Fruit fly (Drosophila melanogaster) whole organism, adult: Measurements from ENCODE around the gene Antp.

Source experiments
- CG14711 ChIP-seq: fragments of 200-800 bp; sonication (Bioruptor generic); optimal IDR thresholded peaks from 2 replicates; lab custom pipeline; 2018; ENCODE audit warnings: missing biosample characterization, mild to moderate bottlenecking, missing genetic modification characterization, moderate library complexity
- CG5204 ChIP-seq: fragments of 200-800 bp; sonication (Bioruptor generic); optimal IDR thresholded peaks from 2 replicates; lab custom pipeline; 2016; ENCODE audit warnings: missing biosample characterization, missing genetic modification characterization
- CG7101 ChIP-seq: fragments of 200-800 bp; sonication (Bioruptor generic); optimal IDR thresholded peaks from 2 replicates; lab custom pipeline; 2018; ENCODE audit warnings: missing biosample characterization, mild to moderate bottlenecking, missing genetic modification characterization, moderate library complexity
- Clk ChIP-seq: fragments of 200-800 bp; sonication (Bioruptor generic); optimal IDR thresholded peaks from 2 replicates; lab custom pipeline; 2017; ENCODE audit warnings: missing biosample characterization, missing genetic modification characterization
- Crg-1 ChIP-seq: fragments of 200-800 bp; sonication (Bioruptor generic); optimal IDR thresholded peaks from 2 replicates; lab custom pipeline; 2016; ENCODE audit warnings: missing biosample characterization, missing genetic modification characterization
- Hr96 ChIP-seq: fragments of 200-800 bp; sonication (Bioruptor generic); optimal IDR thresholded peaks from 2 replicates; lab custom pipeline; 2016; ENCODE audit warnings: missing biosample characterization, missing genetic modification characterization
- Mnt ChIP-seq: fragments of 200-800 bp; sonication (Bioruptor generic); optimal IDR thresholded peaks from 2 replicates; lab custom pipeline; 2016; ENCODE audit warnings: missing biosample characterization, mild to moderate bottlenecking, missing genetic modification characterization
- cic ChIP-seq: fragments of 200-800 bp; sonication (Bioruptor generic); optimal IDR thresholded peaks from 2 replicates; lab custom pipeline; 2017; ENCODE audit warnings: missing biosample characterization, mild to moderate bottlenecking, missing genetic modification characterization, moderate library complexity
- pad ChIP-seq: fragments of 200-800 bp; sonication (Bioruptor generic); optimal IDR thresholded peaks from 3 replicates; lab custom pipeline; 2017; ENCODE audit warnings: missing biosample characterization, missing genetic modification characterization, mild to moderate bottlenecking, moderate library complexity, missing genetic modification reagents
- toe ChIP-seq: fragments of 200-800 bp; sonication (Bioruptor generic); optimal IDR thresholded peaks from 2 replicates; lab custom pipeline; 2016; ENCODE audit warnings: missing biosample characterization, missing genetic modification characterization

- TF ChIP-seq CG5204 (GFP tag; lab: Kevin White, UChicago): no peak
- no peak for TF ChIP-seq Crg-1 (GFP tag; lab: Kevin White, UChicago)
- TF ChIP-seq Hr96 (GFP tag; lab: Kevin White, UChicago): no peak
- TF ChIP-seq pad: no peak
- no peak for TF ChIP-seq Mnt (GFP tag; lab: Kevin White, UChicago)
- no peak for TF ChIP-seq toe (GFP tag; lab: Kevin White, UChicago)
- no peak for TF ChIP-seq CG14711 (tag; lab: Kevin White, UChicago)
- no peak for TF ChIP-seq cic
- TF ChIP-seq CG7101 (tag; lab: Kevin White, UChicago): no peak
- no peak for TF ChIP-seq Clk (GFP tag; lab: Kevin White, UChicago)
Measured at dm6 chr3R:6862577-6862976, 136.5 kb downstream of the Antp start.
